Fruit fly (Drosophila melanogaster): Measurements from ENCODE around the gene Flad1.

The Flad1 gene

dm6 chrX:12923258-12923901 is 20.1 kb upstream of the Flad1 start (continued):
- TF ChIP-seq br (GFP tag; optimal IDR thresholded peaks at IDR 0.05), result peak; percentile 21
- TF ChIP-seq Dif (GFP tag; optimal IDR thresholded peaks at IDR 0.05; ENCODE audit: partially characterized antibody), result no peak
- TF ChIP-seq Abd-B (GFP tag; optimal IDR thresholded peaks at IDR 0.05), result no peak
- TF ChIP-seq fru (GFP tag; optimal IDR thresholded peaks at IDR 0.05), result peak; percentile 56
- TF ChIP-seq Dfd (GFP tag; optimal IDR thresholded peaks at IDR 0.05), result no peak

- TF ChIP-seq Dfd (GFP tag; optimal IDR thresholded peaks at IDR 0.05) (no peak), CG32264 (GFP tag; optimal IDR thresholded peaks at IDR 0.05) (no peak), h (GFP tag; optimal IDR thresholded peaks at IDR 0.05) (no peak), ey (GFP tag; optimal IDR thresholded peaks at IDR 0.05) (no peak), Dif (GFP tag; optimal IDR thresholded peaks at IDR 0.05; ENCODE audit: partially characterized antibody) (no peak), Hnf4 (GFP tag; optimal IDR thresholded peaks at IDR 0.05) (no peak), dmrt93B (GFP tag; optimal IDR thresholded peaks at IDR 0.05) (no peak), lola (GFP tag; optimal IDR thresholded peaks at IDR 0.05) (no peak), psq (GFP tag; optimal IDR thresholded peaks at IDR 0.05) (no peak), dl (GFP tag; optimal IDR thresholded peaks at IDR 0.05; ENCODE audit: insufficient read depth in 1 of 2, partially characterized antibody in 2 of 2) (no peak), Abd-B (GFP tag; optimal IDR thresholded peaks at IDR 0.05) (no peak)
These were observed 19.0 kb upstream of the Flad1 start for dm6 chrX:12922338-12922737.

- TF ChIP-seq Sp1 (GFP tag; optimal IDR thresholded peaks at IDR 0.05) (no peak), OdsH (GFP tag; optimal IDR thresholded peaks at IDR 0.05) (no peak), br (GFP tag; optimal IDR thresholded peaks at IDR 0.05) (no peak), dl (GFP tag; optimal IDR thresholded peaks at IDR 0.05; ENCODE audit: insufficient read depth in 1 of 2, partially characterized antibody in 2 of 2) (no peak), h (GFP tag; optimal IDR thresholded peaks at IDR 0.05) (no peak), GATAd (GFP tag; optimal IDR thresholded peaks at IDR 0.05) (no peak), Hnf4 (GFP tag; optimal IDR thresholded peaks at IDR 0.05) (no peak), pan (optimal IDR thresholded peaks at IDR 0.05) (no peak), dsf (GFP tag; optimal IDR thresholded peaks at IDR 0.05; ENCODE audit: borderline replicate concordance) (no peak), foxo (GFP tag; optimal IDR thresholded peaks at IDR 0.05) (no peak), CG32264 (GFP tag; optimal IDR thresholded peaks at IDR 0.05) (no peak), Myc (optimal IDR thresholded peaks at IDR 0.05) (no peak), brk (GFP tag; optimal IDR thresholded peaks at IDR 0.05) (no peak), psq (GFP tag; optimal IDR thresholded peaks at IDR 0.05) (no peak), sage (GFP tag; optimal IDR thresholded peaks at IDR 0.05) (no peak), sv (GFP tag; optimal IDR thresholded peaks at IDR 0.05) (no peak), fru (GFP tag; optimal IDR thresholded peaks at IDR 0.05) (no peak), Vsx2 (GFP tag; optimal IDR thresholded peaks at IDR 0.05; ENCODE audit: partially characterized antibody) (no peak), Rel (GFP tag; optimal IDR thresholded peaks at IDR 0.05) (no peak), Rel (tag; optimal IDR thresholded peaks at IDR 0.05) (no peak)
These were observed 16.3 kb upstream of the Flad1 start for dm6 chrX:12919594-12919993.

- TF ChIP-seq Jra (GFP tag; optimal IDR thresholded peaks at IDR 0.05), result no peak
- no peak for TF ChIP-seq fru (GFP tag; optimal IDR thresholded peaks at IDR 0.05)
- no peak for TF ChIP-seq Dfd (GFP tag; optimal IDR thresholded peaks at IDR 0.05)
- TF ChIP-seq HLH106 (tag; optimal IDR thresholded peaks at IDR 0.05), result no peak
- TF ChIP-seq CG32264 (GFP tag; optimal IDR thresholded peaks at IDR 0.05), result no peak
- no peak for TF ChIP-seq h (GFP tag; optimal IDR thresholded peaks at IDR 0.05)
These were observed 13.9 kb upstream of the Flad1 start, which contains the start of gene fne for dm6 chrX:12917177-12917576. TSS of gene fne (plus strand) at chrX:12917477.

- TF ChIP-seq foxo (GFP tag; optimal IDR thresholded peaks at IDR 0.05), result peak in 1 of 2 experiments; percentile 43
- no peak for TF ChIP-seq ey (GFP tag; optimal IDR thresholded peaks at IDR 0.05)
- TF ChIP-seq Hnf4 (GFP tag; optimal IDR thresholded peaks at IDR 0.05), result no peak
- TF ChIP-seq Hr83 (GFP tag; optimal IDR thresholded peaks at IDR 0.05; ENCODE audit: poor library complexity, severe bottlenecking), result no peak
- TF ChIP-seq HLH106 (tag; optimal IDR thresholded peaks at IDR 0.05), result peak; percentile 52
- TF ChIP-seq dmrt93B (GFP tag; optimal IDR thresholded peaks at IDR 0.05), result peak; percentile 4
- TF ChIP-seq Jra (GFP tag; optimal IDR thresholded peaks at IDR 0.05), result no peak
- peak; percentile 62 for TF ChIP-seq Sp1 (GFP tag; optimal IDR thresholded peaks at IDR 0.05)
- TF ChIP-seq psq (GFP tag; optimal IDR thresholded peaks at IDR 0.05), result peak; percentile 12
- TF ChIP-seq Dif (GFP tag; optimal IDR thresholded peaks at IDR 0.05; ENCODE audit: partially characterized antibody), result no peak
These were observed 10.4 kb upstream of the Flad1 start for dm6 chrX:12913729-12914128.
